Fruit fly (Drosophila melanogaster) Kc167 (cell line): Measurements from ENCODE around the gene CG15025.

Experiments
- Myc ChIP-seq: fragments of >200 bp; optimal IDR thresholded peaks from 2 replicates; lab custom pipeline; 2017; ENCODE audit warnings: missing external identifiers
- insv ChIP-seq: fragments of >200 bp; optimal IDR thresholded peaks from 3 replicates; lab custom pipeline; 2018; ENCODE audit warnings: missing external identifiers
- psq ChIP-seq: fragments of >200 bp; optimal IDR thresholded peaks from 2 replicates; lab custom pipeline; 2017; ENCODE audit warnings: missing external identifiers

DNA sequence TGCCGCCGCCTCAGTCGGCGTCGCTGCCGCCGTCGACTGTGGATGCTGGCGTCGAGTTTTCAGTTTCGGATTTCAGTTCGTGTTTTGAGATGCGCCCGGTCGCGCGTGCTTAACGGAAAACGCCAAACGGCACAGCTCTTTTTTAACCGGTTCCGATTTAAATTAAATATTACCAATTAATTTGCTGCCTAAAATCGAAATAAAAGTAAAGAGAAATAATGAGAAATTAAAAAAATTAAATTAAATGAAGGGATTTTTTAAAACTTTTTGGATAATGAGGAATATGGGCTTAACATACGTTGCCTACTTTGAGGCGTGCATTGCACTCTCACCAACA, 18.2 kb upstream of the CG15025 start:
- TF ChIP-seq Myc (lab: Kevin White, UChicago) (no peak), psq (lab: Kevin White, UChicago) (no peak), insv (lab: Kevin White, UChicago) (no peak)
